Worm (Caenorhabditis elegans) whole organism, mixed stage, embryonic: ENCODE data around the gene arl-6.
A peak's percentile ranks its signal among the peaks of the same experiment; 100 is the strongest.

Experiments
- bed-3 ChIP-seq: fragments of 200-800 bp; sonication (Bioruptor generic); optimal IDR thresholded peaks from 3 replicates; lab custom pipeline; 2018; ENCODE audit warnings: mild to moderate bottlenecking, missing genetic modification characterization, moderate library complexity, missing compliant biosample characterization
- blmp-1 ChIP-seq: fragments of 150-350 bp; optimal IDR thresholded peaks from 2 replicates; lab custom pipeline; 2014; ENCODE audit warnings: missing biosample characterization, missing genetic modification characterization
- ceh-39 ChIP-seq: fragments of 150-350 bp; optimal IDR thresholded peaks from 2 replicates; lab custom pipeline; 2014; ENCODE audit warnings: missing biosample characterization, missing genetic modification characterization
- ceh-43 ChIP-seq: fragments of 200-800 bp; sonication (Bioruptor generic); optimal IDR thresholded peaks from 2 replicates; lab custom pipeline; 2018; ENCODE audit warnings: mild to moderate bottlenecking, missing genetic modification characterization, moderate library complexity, missing compliant biosample characterization
- ceh-83 ChIP-seq: fragments of 200-800 bp; sonication (Bioruptor generic); optimal IDR thresholded peaks from 2 replicates; lab custom pipeline; 2018; ENCODE audit warnings: mild to moderate bottlenecking, missing genetic modification characterization, missing compliant biosample characterization
- ces-1 ChIP-seq: fragments of 150-350 bp; optimal IDR thresholded peaks from 2 replicates; lab custom pipeline; 2014; ENCODE audit warnings: missing biosample characterization, missing genetic modification reagents, missing genetic modification characterization
- cnd-1 ChIP-seq: fragments of 200-800 bp; sonication (Bioruptor generic); optimal IDR thresholded peaks from 2 replicates; lab custom pipeline; 2018; ENCODE audit warnings: mild to moderate bottlenecking, missing genetic modification characterization, missing compliant biosample characterization
- elt-3 ChIP-seq: fragments of 150-350 bp; optimal IDR thresholded peaks from 2 replicates; lab custom pipeline; 2014; ENCODE audit warnings: missing biosample characterization, missing genetic modification characterization
- flh-1 ChIP-seq: fragments of 200-800 bp; sonication (Bioruptor generic); optimal IDR thresholded peaks from 2 replicates; lab custom pipeline; 2018; ENCODE audit warnings: mild to moderate bottlenecking, missing genetic modification characterization, moderate library complexity, missing compliant biosample characterization
- ham-2 ChIP-seq: fragments of 200-800 bp; sonication (Bioruptor generic); optimal IDR thresholded peaks from 2 replicates; lab custom pipeline; 2018; ENCODE audit warnings: mild to moderate bottlenecking, missing genetic modification characterization, missing compliant biosample characterization
- hlh-1 ChIP-seq: fragments of 150-350 bp; optimal IDR thresholded peaks from 2 replicates; lab custom pipeline; 2014; ENCODE audit warnings: missing biosample characterization, missing genetic modification reagents, missing genetic modification characterization
- lin-13 ChIP-seq: fragments of 150-350 bp; optimal IDR thresholded peaks from 2 replicates; lab custom pipeline; 2014; ENCODE audit warnings: missing biosample characterization, missing genetic modification characterization
- lin-32 ChIP-seq: fragments of 200-800 bp; sonication (Bioruptor generic); optimal IDR thresholded peaks from 2 replicates; lab custom pipeline; 2018; ENCODE audit warnings: mild to moderate bottlenecking, missing genetic modification characterization, missing compliant biosample characterization
- lsy-2 ChIP-seq: fragments of 150-350 bp; optimal IDR thresholded peaks from 2 replicates; lab custom pipeline; 2014; ENCODE audit warnings: missing biosample characterization, missing genetic modification characterization
- mab-5 ChIP-seq: fragments of 150-350 bp; optimal IDR thresholded peaks from 2 replicates; lab custom pipeline; 2014; ENCODE audit warnings: missing biosample characterization, missing genetic modification characterization
- mep-1 ChIP-seq: fragments of 150-350 bp; optimal IDR thresholded peaks from 2 replicates; lab custom pipeline; 2017; ENCODE audit warnings: missing biosample characterization, missing genetic modification reagents, missing genetic modification characterization, inconsistent platforms
- mls-2 ChIP-seq: sonication (generic microtip); optimal IDR thresholded peaks from 2 replicates; lab custom pipeline; 2016; ENCODE audit warnings: mild to moderate bottlenecking, missing genetic modification characterization, moderate library complexity, missing compliant biosample characterization
- nhr-12 ChIP-seq: fragments of 150-350 bp; optimal IDR thresholded peaks from 2 replicates; lab custom pipeline; 2014; ENCODE audit warnings: missing biosample characterization, missing genetic modification characterization
- nhr-2 ChIP-seq: fragments of 150-350 bp; optimal IDR thresholded peaks from 2 replicates; lab custom pipeline; 2014; ENCODE audit warnings: missing biosample characterization, missing genetic modification characterization
- nhr-237 ChIP-seq: fragments of 150-350 bp; optimal IDR thresholded peaks from 2 replicates; lab custom pipeline; 2014; ENCODE audit warnings: missing biosample characterization, missing genetic modification characterization
- nhr-28 ChIP-seq: fragments of 150-350 bp; optimal IDR thresholded peaks from 2 replicates; lab custom pipeline; 2014; ENCODE audit warnings: missing biosample characterization, missing genetic modification characterization
- nhr-76 ChIP-seq: sonication (generic microtip); optimal IDR thresholded peaks from 2 replicates; lab custom pipeline; 2017; ENCODE audit warnings: missing biosample characterization, missing genetic modification characterization
- pha-4 ChIP-seq: fragments of 150-350 bp; optimal IDR thresholded peaks from 2 replicates; lab custom pipeline; 2018; ENCODE audit warnings: missing biosample characterization, missing genetic modification reagents, missing genetic modification characterization
- sem-2 ChIP-seq: fragments of 200-800 bp; sonication (Bioruptor generic); optimal IDR thresholded peaks from 2 replicates; lab custom pipeline; 2018; ENCODE audit warnings: mild to moderate bottlenecking, missing genetic modification characterization, missing compliant biosample characterization
- snpc-4 ChIP-seq: fragments of 150-350 bp; optimal IDR thresholded peaks from 2 replicates; lab custom pipeline; 2014; ENCODE audit warnings: missing biosample characterization, missing genetic modification characterization
- sptf-1 ChIP-seq: sonication (generic microtip); optimal IDR thresholded peaks from 2 replicates; lab custom pipeline; 2017; ENCODE audit warnings: mild to moderate bottlenecking, missing genetic modification characterization, moderate library complexity, missing compliant biosample characterization
- tbx-8 ChIP-seq: fragments of 200-800 bp; sonication (Bioruptor generic); optimal IDR thresholded peaks from 2 replicates; lab custom pipeline; 2018; ENCODE audit warnings: mild to moderate bottlenecking, missing genetic modification characterization, moderate library complexity, missing compliant biosample characterization
- unc-120 ChIP-seq: sonication (generic microtip); optimal IDR thresholded peaks from 2 replicates; lab custom pipeline; 2017; ENCODE audit warnings: missing genetic modification characterization, missing compliant biosample characterization; ENCODE audit not compliant: poor library complexity, severe bottlenecking
- unc-39 ChIP-seq: fragments of 150-350 bp; optimal IDR thresholded peaks from 2 replicates; lab custom pipeline; 2014; ENCODE audit warnings: missing biosample characterization, missing genetic modification characterization
- unc-62 ChIP-seq: fragments of 150-350 bp; optimal IDR thresholded peaks from 2 replicates; lab custom pipeline; 2014; ENCODE audit warnings: missing biosample characterization, missing genetic modification reagents, missing genetic modification characterization
- zip-8 ChIP-seq: fragments of 150-350 bp; optimal IDR thresholded peaks from 2 replicates; lab custom pipeline; 2014; ENCODE audit warnings: missing biosample characterization, missing genetic modification characterization
- ztf-11 ChIP-seq: fragments of 150-350 bp; optimal IDR thresholded peaks from 2 replicates; lab custom pipeline; 2014; ENCODE audit warnings: missing biosample characterization, missing genetic modification characterization

The arl-6 gene

ce11 chrIII:4856109-4856508 is 41.5 kb upstream of the arl-6 start, which contains the start of gene C35D10.7:
Gene C35D10.7 (plus strand): TSS chrIII:4856193.
- TF ChIP-seq pha-4 (no peak), sptf-1 (tag; lab: Kevin White, UChicago) (no peak), ham-2 (GFP tag; lab: Kevin White, UChicago) (no peak), zip-8 (tag; lab: Kevin White, UChicago) (no peak), nhr-76 (tag; lab: Kevin White, UChicago) (no peak), lin-13 (tag; lab: Kevin White, UChicago) (no peak), lin-32 (GFP tag; lab: Kevin White, UChicago) (no peak), ceh-83 (GFP tag; lab: Kevin White, UChicago) (no peak), nhr-28 (no peak), unc-39 (tag; lab: Kevin White, UChicago) (no peak), nhr-2 (tag; lab: Kevin White, UChicago) (no peak), mep-1 (tag; lab: Kevin White, UChicago) (no peak), unc-62 (GFP tag; lab: Kevin White, UChicago) (no peak), nhr-237 (tag; lab: Kevin White, UChicago) (no peak), snpc-4 (no peak), flh-1 (GFP tag; lab: Kevin White, UChicago) (no peak)

DNA sequence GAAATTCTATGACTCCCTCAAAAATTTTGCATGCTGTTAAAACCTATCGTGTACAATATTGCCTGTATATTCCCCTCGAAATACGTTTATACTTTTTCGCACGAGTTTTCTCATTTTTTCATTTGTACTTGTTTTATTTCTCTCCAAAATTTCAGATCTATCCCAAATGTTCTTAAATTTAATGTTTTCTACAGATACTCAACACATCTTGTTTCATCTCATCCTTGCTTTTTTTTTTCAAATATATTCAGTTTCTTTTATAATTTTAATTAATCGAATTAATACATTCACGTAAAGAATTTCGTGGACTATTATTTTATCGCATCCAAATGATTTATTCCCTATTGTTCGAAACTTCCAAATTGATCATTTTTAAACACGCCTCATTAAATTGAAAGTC is 40.3 kb upstream of the arl-6 start, which contains the start of gene C35D10.8:
C35D10.8 (plus strand) TSS at position 301 of the 400 bp plus-strand sequence.
- no peak for TF ChIP-seq blmp-1 (tag; lab: Kevin White, UChicago)
- TF ChIP-seq ceh-39 (tag; lab: Kevin White, UChicago) = no peak
- no peak for TF ChIP-seq ham-2 (GFP tag; lab: Kevin White, UChicago)
- no peak for TF ChIP-seq ces-1 (GFP tag; lab: Kevin White, UChicago)
- no peak for TF ChIP-seq flh-1 (GFP tag; lab: Kevin White, UChicago)
- no peak for TF ChIP-seq bed-3 (GFP tag; lab: Kevin White, UChicago)
- TF ChIP-seq ceh-83 (GFP tag; lab: Kevin White, UChicago) = no peak
- no peak for TF ChIP-seq nhr-2 (tag; lab: Kevin White, UChicago)
- TF ChIP-seq unc-39 (tag; lab: Kevin White, UChicago) = no peak
- TF ChIP-seq hlh-1 (tag; lab: Kevin White, UChicago) = no peak
- TF ChIP-seq sptf-1 (tag; lab: Kevin White, UChicago) = no peak
- no peak for TF ChIP-seq mls-2 (tag; lab: Kevin White, UChicago)
- TF ChIP-seq lin-13 (tag; lab: Kevin White, UChicago) = no peak
- no peak for TF ChIP-seq ztf-11 (tag; lab: Kevin White, UChicago)
- no peak for TF ChIP-seq nhr-237 (tag; lab: Kevin White, UChicago)
- TF ChIP-seq ceh-43 (GFP tag; lab: Kevin White, UChicago) = no peak
- TF ChIP-seq snpc-4 = no peak
- TF ChIP-seq unc-120 (tag; lab: Kevin White, UChicago) = no peak

DNA sequence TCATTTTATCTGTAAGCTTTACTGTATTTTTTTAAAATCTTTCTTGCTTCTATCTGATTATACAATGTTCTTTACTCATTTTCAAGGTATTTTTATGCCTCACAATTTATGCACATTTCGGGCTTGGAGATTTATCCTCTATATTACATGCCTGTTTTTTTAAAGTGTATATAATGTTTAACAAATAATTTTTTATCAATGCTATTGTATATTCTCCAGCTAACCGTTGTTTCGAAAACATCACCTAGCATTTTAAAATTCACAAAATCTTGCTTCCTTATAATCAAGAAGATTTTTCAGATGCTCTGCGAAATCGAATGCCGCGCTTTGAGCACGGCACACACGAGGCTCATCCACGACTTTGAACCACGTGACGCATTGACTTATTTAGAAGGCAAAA is 37.4 kb upstream of the arl-6 start, which contains the start of gene ced-4:
ced-4 (plus strand) TSS at position 301 of the 400 bp plus-strand sequence.
- no peak for TF ChIP-seq cnd-1 (tag; lab: Kevin White, UChicago)
- TF ChIP-seq pha-4 = no peak
- no peak for TF ChIP-seq ceh-83 (GFP tag; lab: Kevin White, UChicago)
- TF ChIP-seq nhr-28 = no peak
- no peak for TF ChIP-seq tbx-8
- no peak for TF ChIP-seq ceh-43 (GFP tag; lab: Kevin White, UChicago)
- no peak for TF ChIP-seq nhr-76 (tag; lab: Kevin White, UChicago)
- TF ChIP-seq sem-2 (GFP tag; lab: Kevin White, UChicago) = no peak
- no peak for TF ChIP-seq snpc-4

- TF ChIP-seq nhr-237 (tag; lab: Kevin White, UChicago) = peak; percentile 19
- TF ChIP-seq mep-1 (tag; lab: Kevin White, UChicago) = peak; percentile 23
- TF ChIP-seq zip-8 (tag; lab: Kevin White, UChicago) = no peak
- no peak for TF ChIP-seq ceh-39 (tag; lab: Kevin White, UChicago)
- no peak for TF ChIP-seq ceh-43 (GFP tag; lab: Kevin White, UChicago)
- TF ChIP-seq sem-2 (GFP tag; lab: Kevin White, UChicago) = no peak
- no peak for TF ChIP-seq snpc-4
- no peak for TF ChIP-seq bed-3 (GFP tag; lab: Kevin White, UChicago)
- TF ChIP-seq unc-120 (tag; lab: Kevin White, UChicago) = no peak
- TF ChIP-seq nhr-76 (tag; lab: Kevin White, UChicago) = no peak
- no peak for TF ChIP-seq ham-2 (GFP tag; lab: Kevin White, UChicago)
- no peak for TF ChIP-seq nhr-2 (tag; lab: Kevin White, UChicago)
- no peak for TF ChIP-seq unc-62 (GFP tag; lab: Kevin White, UChicago)
- no peak for TF ChIP-seq mls-2 (tag; lab: Kevin White, UChicago)
- no peak for TF ChIP-seq ztf-11 (tag; lab: Kevin White, UChicago)
- TF ChIP-seq nhr-28 = no peak
- no peak for TF ChIP-seq tbx-8
- TF ChIP-seq lin-13 (tag; lab: Kevin White, UChicago) = no peak
- TF ChIP-seq mab-5 (tag; lab: Kevin White, UChicago) = no peak
- no peak for TF ChIP-seq nhr-12 (tag; lab: Kevin White, UChicago)
- TF ChIP-seq cnd-1 (tag; lab: Kevin White, UChicago) = no peak
- TF ChIP-seq ces-1 (GFP tag; lab: Kevin White, UChicago) = peak; percentile 5
- TF ChIP-seq hlh-1 (tag; lab: Kevin White, UChicago) = no peak
- TF ChIP-seq lsy-2 (tag; lab: Kevin White, UChicago) = peak; percentile 52
- peak; percentile 41 for TF ChIP-seq pha-4
- TF ChIP-seq elt-3 (tag; lab: Kevin White, UChicago) = no peak
- no peak for TF ChIP-seq lin-32 (GFP tag; lab: Kevin White, UChicago)
Observed at ce11 chrIII:4850139-4850538, 35.5 kb upstream of the arl-6 start, which contains the start of gene F26A1.1. Gene F26A1.1 (plus strand): TSS chrIII:4850507.
